Fruit fly (Drosophila melanogaster): Measurements from ENCODE around the gene CG13375.

The CG13375 gene

DNA sequence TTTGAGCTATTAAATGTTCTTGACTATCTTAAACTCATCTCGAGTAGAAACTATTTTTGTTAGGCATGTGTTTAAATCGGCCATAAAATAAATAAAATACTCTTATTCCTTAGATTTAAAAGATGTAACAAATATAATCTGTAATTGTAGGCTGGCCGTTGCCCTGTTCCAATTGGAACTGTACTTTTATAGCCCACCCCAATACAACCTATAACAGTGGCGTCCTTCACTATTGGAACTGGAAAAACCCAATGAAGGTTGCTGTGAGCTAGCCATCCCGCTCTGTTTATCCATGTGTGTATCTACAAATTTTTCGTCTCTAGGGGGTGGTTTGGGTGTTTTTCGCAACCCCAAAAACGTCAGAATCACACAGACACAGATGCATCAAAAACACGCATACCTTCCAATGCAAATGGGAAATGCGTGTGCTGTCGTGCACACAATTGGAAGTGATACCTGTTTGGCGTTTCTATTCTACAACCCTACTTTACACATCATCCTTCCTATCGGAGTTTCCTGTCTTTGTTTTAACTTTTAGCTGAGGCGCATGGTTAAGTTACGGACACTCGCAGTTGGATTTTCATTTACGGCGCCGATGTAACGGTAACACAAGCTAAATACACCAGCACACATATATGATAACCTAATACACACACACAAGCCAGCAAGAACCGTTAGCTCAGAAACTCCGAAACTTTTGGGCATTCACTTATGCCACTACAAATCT lies 16.2 kb downstream of the CG13375 start (continued):
- no peak for TF ChIP-seq CG18011 (GFP tag; optimal IDR thresholded peaks at IDR 0.05)
- TF ChIP-seq CG1647 (GFP tag; optimal IDR thresholded peaks at IDR 0.05): no peak
- no peak for TF ChIP-seq Eip74EF (GFP tag; optimal IDR thresholded peaks at IDR 0.05)
- TF ChIP-seq Med (GFP tag): peak; percentile 77
- no peak for TF ChIP-seq gfzf (GFP tag; optimal IDR thresholded peaks at IDR 0.05)
- no peak for TF ChIP-seq org-1 (GFP tag; optimal IDR thresholded peaks at IDR 0.05)
- no peak for TF ChIP-seq Hr78 (GFP tag; optimal IDR thresholded peaks at IDR 0.05)

DNA sequence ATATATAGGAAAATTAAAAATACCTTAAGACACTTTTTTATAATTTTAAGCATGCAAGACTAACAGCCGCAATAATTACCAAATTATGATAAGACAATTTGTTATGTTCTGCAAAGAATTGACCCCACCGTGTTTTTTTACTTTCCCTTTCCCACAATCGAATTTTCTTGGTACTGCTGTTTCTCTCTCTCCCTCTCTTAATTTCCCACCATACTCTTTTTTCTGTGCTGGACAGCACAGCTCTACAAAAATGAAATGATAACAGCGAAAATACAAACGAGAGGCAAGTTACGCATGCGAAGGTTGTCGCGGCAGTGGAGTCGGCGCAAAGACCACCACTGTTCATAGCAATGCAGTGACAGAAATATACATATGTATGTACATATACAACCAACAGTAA lies 16.9 kb downstream of the CG13375 start:
- TF ChIP-seq en (GFP tag; optimal IDR thresholded peaks at IDR 0.05) (no peak), slou (GFP tag; optimal IDR thresholded peaks at IDR 0.05) (no peak), Drgx (GFP tag; IDR thresholded peaks at IDR 0.05) (no peak), Lim3 (GFP tag; IDR thresholded peaks at IDR 0.05) (no peak), HLHmδ (GFP tag; optimal IDR thresholded peaks at IDR 0.05) (no peak), Hand (GFP tag; optimal IDR thresholded peaks at IDR 0.05) (no peak), CG9609 (GFP tag; optimal IDR thresholded peaks at IDR 0.05) (no peak), CG4854 (GFP tag; optimal IDR thresholded peaks at IDR 0.05) (no peak), CG14014 (GFP tag; IDR thresholded peaks at IDR 0.05) (no peak), Trl (optimal IDR thresholded peaks at IDR 0.05) (peak; percentile 52 to 56), Trl (GFP tag; optimal IDR thresholded peaks at IDR 0.05) (no peak), chinmo (GFP tag; IDR thresholded peaks at IDR 0.05; ENCODE audit: partially characterized antibody) (0 out of 4 replicates have a peak, but pooled peaks have one; percentile 18), cg (GFP tag; optimal IDR thresholded peaks at IDR 0.05) (no peak), HmgZ (tag; optimal IDR thresholded peaks at IDR 0.05) (no peak), CG42726 (GFP tag; IDR thresholded peaks at IDR 0.05; ENCODE audit: partially characterized antibody) (no peak), dm (GFP tag; optimal IDR thresholded peaks at IDR 0.05) (no peak), Dek (tag; optimal IDR thresholded peaks at IDR 0.05) (no peak), pros (GFP tag; optimal IDR thresholded peaks at IDR 0.05) (peak; percentile 80), Pdp1 (GFP tag; optimal IDR thresholded peaks at IDR 0.05) (peak in 1 of 2 experiments; percentile 73), nerfin-1 (tag; optimal IDR thresholded peaks at IDR 0.05) (peak; percentile 48), CG2199 (GFP tag; IDR thresholded peaks at IDR 0.05) (peak; percentile 98), ham (GFP tag; IDR thresholded peaks at IDR 0.05) (no peak), unc-4 (GFP tag; IDR thresholded peaks at IDR 0.05; ENCODE audit: partially characterized antibody) (no peak), p53 (GFP tag; optimal IDR thresholded peaks at IDR 0.05) (no peak), Sox102F (GFP tag; optimal IDR thresholded peaks at IDR 0.05) (no peak), CG10274 (GFP tag; optimal IDR thresholded peaks at IDR 0.05) (no peak), CG15011 (GFP tag; optimal IDR thresholded peaks at IDR 0.05) (no peak), knrl (GFP tag; IDR thresholded peaks at IDR 0.05; ENCODE audit: partially characterized antibody) (no peak), CG11504 (tag; optimal IDR thresholded peaks at IDR 0.05) (no peak), TFAM (GFP tag; optimal IDR thresholded peaks at IDR 0.05) (no peak), sob (GFP tag; IDR thresholded peaks at IDR 0.05) (no peak), CG34224 (GFP tag; IDR thresholded peaks at IDR 0.05; ENCODE audit: partially characterized antibody) (no peak), ranshi (GFP tag; IDR thresholded peaks at IDR 0.05) (no peak), aop (GFP tag; IDR thresholded peaks at IDR 0.05) (no peak), cwo (GFP tag; optimal IDR thresholded peaks at IDR 0.05) (no peak), Blimp-1 (GFP tag; optimal IDR thresholded peaks at IDR 0.05) (peak; percentile 97), Optix (GFP tag; IDR thresholded peaks at IDR 0.05) (no peak), Awh (GFP tag; IDR thresholded peaks at IDR 0.05) (no peak), Bdp1 (GFP tag; optimal IDR thresholded peaks at IDR 0.05) (no peak), CG8089 (GFP tag; optimal IDR thresholded peaks at IDR 0.05) (no peak), CG6813 (GFP tag; optimal IDR thresholded peaks at IDR 0.05) (no peak)
